Worm (Caenorhabditis elegans): ENCODE data around the gene F13H8.5.

Gene F13H8.5

ce11 chrII:6256024-6256423, at the start of gene F13H8.5:
Gene F13H8.5, minus strand, starts transcription at chrII:6256124.
- TF ChIP-seq zip-8 (tag; optimal IDR thresholded peaks at IDR 0.05): no peak

ce11 chrII:6303209-6303740, 47.4 kb upstream of the F13H8.5 start, which contains the start of gene C29F5.1:
Gene C29F5.1, plus strand, starts transcription at chrII:6303525.
- TF ChIP-seq unc-62 (GFP tag; optimal IDR thresholded peaks at IDR 0.05) (peak; percentile 31), hlh-1 (tag; optimal IDR thresholded peaks at IDR 0.05) (peak; percentile 70), unc-120 (tag; optimal IDR thresholded peaks at IDR 0.05; ENCODE audit: poor library complexity, severe bottlenecking) (peak; percentile 17), pha-4 (tag; optimal IDR thresholded peaks at IDR 0.05) (no peak), sem-2 (GFP tag; optimal IDR thresholded peaks at IDR 0.05) (no peak), nhr-76 (tag; optimal IDR thresholded peaks at IDR 0.05) (no peak), snpc-4 (tag; optimal IDR thresholded peaks at IDR 0.05) (no peak), nhr-2 (tag; optimal IDR thresholded peaks at IDR 0.05) (no peak), nhr-237 (tag; optimal IDR thresholded peaks at IDR 0.05) (no peak)

DNA sequence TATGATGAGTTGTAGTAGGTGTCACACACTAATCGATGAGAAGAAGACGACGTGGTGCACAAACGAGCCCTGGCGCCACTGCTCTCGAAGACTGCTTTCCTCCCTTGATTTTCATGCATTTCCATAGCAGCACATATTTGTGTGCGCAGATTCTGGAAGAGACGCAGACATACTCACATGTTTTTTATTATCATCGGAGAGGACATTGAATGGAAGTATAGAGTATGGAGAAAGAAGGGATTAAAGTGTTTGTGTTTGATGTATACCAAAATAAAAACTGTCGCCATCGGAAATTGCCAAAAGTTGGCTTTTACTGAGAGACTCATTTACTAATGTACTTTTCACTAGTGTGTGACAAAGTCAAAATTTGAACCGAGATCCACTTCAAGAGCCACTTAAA, 38.3 kb upstream of the F13H8.5 start, which contains the start of gene mps-1:
Gene mps-1 (minus strand): TSS at position 101 of the 400 bp plus-strand sequence.
- TF ChIP-seq ces-1 (GFP tag; optimal IDR thresholded peaks at IDR 0.05): no peak
- TF ChIP-seq elt-3 (tag; optimal IDR thresholded peaks at IDR 0.05): no peak
- no peak for TF ChIP-seq unc-39 (tag; optimal IDR thresholded peaks at IDR 0.05)
- TF ChIP-seq cnd-1 (tag; optimal IDR thresholded peaks at IDR 0.05): no peak
- TF ChIP-seq lin-32 (GFP tag; optimal IDR thresholded peaks at IDR 0.05): no peak
- no peak for TF ChIP-seq sem-2 (GFP tag; optimal IDR thresholded peaks at IDR 0.05)
- no peak for TF ChIP-seq nhr-12 (tag; optimal IDR thresholded peaks at IDR 0.05)
- no peak for TF ChIP-seq blmp-1 (tag; optimal IDR thresholded peaks at IDR 0.05)
- no peak for TF ChIP-seq bed-3 (GFP tag; optimal IDR thresholded peaks at IDR 0.05)
- no peak for TF ChIP-seq ceh-39 (tag; optimal IDR thresholded peaks at IDR 0.05)

- no peak for TF ChIP-seq elt-1 (tag; optimal IDR thresholded peaks at IDR 0.05; ENCODE audit: borderline replicate concordance, insufficient read depth)
- TF ChIP-seq flh-1 (GFP tag; optimal IDR thresholded peaks at IDR 0.05): no peak
- TF ChIP-seq pha-4 (tag; optimal IDR thresholded peaks at IDR 0.05): no peak
- TF ChIP-seq elt-3 (tag; optimal IDR thresholded peaks at IDR 0.05): no peak
- no peak for TF ChIP-seq sem-2 (GFP tag; optimal IDR thresholded peaks at IDR 0.05)
- TF ChIP-seq cnd-1 (tag; optimal IDR thresholded peaks at IDR 0.05): no peak
- TF ChIP-seq mep-1 (tag; optimal IDR thresholded peaks at IDR 0.05): no peak
- TF ChIP-seq unc-120 (tag; optimal IDR thresholded peaks at IDR 0.05; ENCODE audit: poor library complexity, severe bottlenecking): no peak
- TF ChIP-seq tbx-8 (GFP tag; optimal IDR thresholded peaks at IDR 0.05): no peak
- TF ChIP-seq ceh-83 (GFP tag; optimal IDR thresholded peaks at IDR 0.05): no peak
Observed at ce11 chrII:6292527-6292926, 36.6 kb upstream of the F13H8.5 start, which contains the start of gene nyn-3. Gene nyn-3, minus strand, starts transcription at chrII:6292627.

DNA sequence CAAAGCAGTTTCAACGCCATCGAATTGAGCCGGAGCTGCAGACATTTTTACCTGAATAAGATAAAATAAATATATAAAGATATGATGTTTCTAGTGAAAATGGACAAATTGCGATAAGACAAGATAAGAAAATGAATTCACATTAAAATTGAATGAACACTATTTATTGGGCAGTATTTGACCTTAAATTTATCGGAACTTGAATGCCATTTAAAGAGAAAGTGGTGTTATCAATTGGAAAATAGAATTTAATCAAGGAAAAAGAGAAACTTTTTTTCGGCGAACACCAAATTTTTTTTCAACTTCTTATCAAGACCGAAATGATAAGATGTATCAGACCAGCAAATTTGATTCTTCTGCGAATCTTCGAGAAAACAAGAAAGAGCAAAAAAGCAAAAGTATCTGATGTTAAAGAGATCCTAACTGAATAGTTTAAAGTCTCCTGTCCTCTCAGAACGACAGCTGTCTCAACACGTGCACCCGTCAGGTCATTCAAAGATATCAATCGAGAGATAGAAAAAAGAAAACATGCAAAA, 34.2 kb upstream of the F13H8.5 start, which contains the start of gene upb-1:
Gene upb-1 (minus strand): TSS at position 51 of the 536 bp plus-strand sequence.
- TF ChIP-seq unc-62 (GFP tag; optimal IDR thresholded peaks at IDR 0.05) (peak; percentile 90), nhr-12 (tag; optimal IDR thresholded peaks at IDR 0.05) (no peak), hlh-1 (tag; optimal IDR thresholded peaks at IDR 0.05) (peak; percentile 100)

- no peak for TF ChIP-seq mab-5 (tag; optimal IDR thresholded peaks at IDR 0.05)
- no peak for TF ChIP-seq unc-62 (GFP tag; optimal IDR thresholded peaks at IDR 0.05)
- TF ChIP-seq mep-1 (tag; optimal IDR thresholded peaks at IDR 0.05): no peak
- TF ChIP-seq zip-8 (tag; optimal IDR thresholded peaks at IDR 0.05): no peak
- TF ChIP-seq nhr-28 (tag; optimal IDR thresholded peaks at IDR 0.05): no peak
- TF ChIP-seq snpc-4 (tag; optimal IDR thresholded peaks at IDR 0.05): no peak
- no peak for TF ChIP-seq ztf-11 (tag; optimal IDR thresholded peaks at IDR 0.05)
- TF ChIP-seq flh-1 (GFP tag; optimal IDR thresholded peaks at IDR 0.05): no peak
- no peak for TF ChIP-seq ham-2 (GFP tag; optimal IDR thresholded peaks at IDR 0.05)
- TF ChIP-seq tbx-8 (GFP tag; optimal IDR thresholded peaks at IDR 0.05): no peak
- no peak for TF ChIP-seq ces-1 (GFP tag; optimal IDR thresholded peaks at IDR 0.05)
- TF ChIP-seq lsy-2 (tag; optimal IDR thresholded peaks at IDR 0.05): no peak
- no peak for TF ChIP-seq ceh-39 (tag; optimal IDR thresholded peaks at IDR 0.05)
- no peak for TF ChIP-seq lin-13 (tag; optimal IDR thresholded peaks at IDR 0.05)
- TF ChIP-seq M03D4.4 (tag; optimal IDR thresholded peaks at IDR 0.05): no peak
Observed at ce11 chrII:6288104-6288503, 32.2 kb upstream of the F13H8.5 start.

Measured in whole organism, mixed stage, embryonic.